Worm (Caenorhabditis elegans) whole organism, mixed stage, embryonic: ENCODE measurements around the gene pals-25.

Experiments used
- bed-3 ChIP-seq: fragments of 200-800 bp; sonication (Bioruptor generic); optimal IDR thresholded peaks from 3 replicates; lab custom pipeline; 2018; ENCODE audit warnings: mild to moderate bottlenecking, missing genetic modification characterization, moderate library complexity, missing compliant biosample characterization
- ceh-39 ChIP-seq: fragments of 150-350 bp; optimal IDR thresholded peaks from 2 replicates; lab custom pipeline; 2014; ENCODE audit warnings: missing biosample characterization, missing genetic modification characterization
- lsy-2 ChIP-seq: fragments of 150-350 bp; optimal IDR thresholded peaks from 2 replicates; lab custom pipeline; 2014; ENCODE audit warnings: missing biosample characterization, missing genetic modification characterization
- nhr-12 ChIP-seq: fragments of 150-350 bp; optimal IDR thresholded peaks from 2 replicates; lab custom pipeline; 2014; ENCODE audit warnings: missing biosample characterization, missing genetic modification characterization
- nhr-237 ChIP-seq: fragments of 150-350 bp; optimal IDR thresholded peaks from 2 replicates; lab custom pipeline; 2014; ENCODE audit warnings: missing biosample characterization, missing genetic modification characterization
- nhr-28 ChIP-seq: fragments of 150-350 bp; optimal IDR thresholded peaks from 2 replicates; lab custom pipeline; 2014; ENCODE audit warnings: missing biosample characterization, missing genetic modification characterization
- snpc-4 ChIP-seq: fragments of 150-350 bp; optimal IDR thresholded peaks from 2 replicates; lab custom pipeline; 2014; ENCODE audit warnings: missing biosample characterization, missing genetic modification characterization
- tbx-8 ChIP-seq: fragments of 200-800 bp; sonication (Bioruptor generic); optimal IDR thresholded peaks from 2 replicates; lab custom pipeline; 2018; ENCODE audit warnings: mild to moderate bottlenecking, missing genetic modification characterization, moderate library complexity, missing compliant biosample characterization
- unc-120 ChIP-seq: sonication (generic microtip); optimal IDR thresholded peaks from 2 replicates; lab custom pipeline; 2017; ENCODE audit warnings: missing genetic modification characterization, missing compliant biosample characterization; ENCODE audit not compliant: poor library complexity, severe bottlenecking
- unc-62 ChIP-seq: fragments of 150-350 bp; optimal IDR thresholded peaks from 2 replicates; lab custom pipeline; 2014; ENCODE audit warnings: missing biosample characterization, missing genetic modification reagents, missing genetic modification characterization

- TF ChIP-seq ceh-39 (peak; percentile 50), snpc-4 (no peak), nhr-12 (tag; lab: Kevin White, UChicago) (no peak), nhr-28 (tag; lab: Kevin White, UChicago) (no peak), lsy-2 (peak; percentile 71), unc-62 (GFP tag; lab: Kevin White, UChicago) (no peak), bed-3 (GFP tag; lab: Kevin White, UChicago) (no peak), unc-120 (tag; lab: Kevin White, UChicago) (no peak), nhr-237 (tag; lab: Kevin White, UChicago) (peak; percentile 68), tbx-8 (GFP tag; lab: Kevin White, UChicago) (no peak)
Observed at ce11 chrIII:86316-86715, 48.0 kb upstream of the pals-25 start, which contains the start of gene attf-3.
